Worm (Caenorhabditis elegans) whole organism, young adult: ENCODE measurements around the gene spc-2.

ENCODE experiments used
- B0336.3 ChIP-seq: fragments of 200-800 bp; sonication (Bioruptor generic); IDR thresholded peaks from 2 replicates; pipeline ENCODE4 v1.3.6; 2022; ENCODE audit warnings: missing genetic modification characterization, missing compliant biosample characterization
- C06A6.2 ChIP-seq: fragments of 200-800 bp; sonication (Bioruptor generic); conservative IDR thresholded peaks from 2 replicates; pipeline ENCODE4 v1.3.6; 2022; ENCODE audit warnings: missing genetic modification characterization, missing compliant biosample characterization
- C17E4.6 ChIP-seq: fragments of 200-800 bp; sonication (Bioruptor generic); IDR thresholded peaks from 2 replicates; pipeline ENCODE4 v1.3.6; 2022; ENCODE audit warnings: missing genetic modification reagents, missing genetic modification characterization, missing compliant biosample characterization
- F55B11.4 ChIP-seq: sonication (generic microtip); optimal IDR thresholded peaks from 2 replicates; lab custom pipeline; 2016; ENCODE audit warnings: missing compliant biosample characterization, missing genetic modification characterization, borderline replicate concordance; ENCODE audit not compliant: insufficient read depth
- F57C9.4 ChIP-seq: sonication (generic microtip); optimal IDR thresholded peaks from 2 replicates; lab custom pipeline; 2017; ENCODE audit warnings: mild to moderate bottlenecking, missing genetic modification characterization, missing compliant biosample characterization
- Y53F4B.3 ChIP-seq: fragments of 200-800 bp; sonication (Bioruptor generic); IDR thresholded peaks from 2 replicates; pipeline ENCODE4 v1.3.6; 2022; ENCODE audit warnings: missing genetic modification reagents, missing genetic modification characterization, missing compliant biosample characterization
- Y53G8AR.9 ChIP-seq: fragments of 200-800 bp; sonication (Bioruptor generic); conservative IDR thresholded peaks from 2 replicates; pipeline ENCODE4 v1.3.6; 2022; ENCODE audit warnings: missing genetic modification reagents, missing genetic modification characterization, missing compliant biosample characterization
- aptf-3 ChIP-seq: fragments of 200-800 bp; sonication (Bioruptor generic); IDR thresholded peaks from 2 replicates; pipeline ENCODE4 v1.3.6; 2022; ENCODE audit warnings: missing genetic modification characterization, missing compliant biosample characterization
- attf-3 ChIP-seq: fragments of 200-800 bp; sonication (Bioruptor generic); conservative IDR thresholded peaks from 2 replicates; pipeline ENCODE4 v1.3.6; 2022; ENCODE audit warnings: missing genetic modification reagents, missing genetic modification characterization, missing compliant biosample characterization
- cebp-1 ChIP-seq, 2 experiments: fragments of 200-800 bp in 1 of 2; sonication (Bioruptor generic) in 1 of 2; sonication (generic microtip) in 1 of 2; IDR thresholded peaks in 1 of 2; optimal IDR thresholded peaks in 1 of 2; 2 replicates each; pipeline versions ENCODE4 v1.3.6 to Lab custom; 2017 to 2022; ENCODE audit warnings: missing compliant biosample characterization in 2 of 2, missing genetic modification characterization in 2 of 2, mild to moderate bottlenecking in 1 of 2, missing genetic modification reagents in 1 of 2, moderate library complexity in 1 of 2
- ceh-27 ChIP-seq: fragments of 200-800 bp; sonication (Bioruptor generic); optimal IDR thresholded peaks from 2 replicates; lab custom pipeline; 2018; ENCODE audit warnings: mild to moderate bottlenecking, missing genetic modification characterization, moderate library complexity, missing compliant biosample characterization
- dpl-1 ChIP-seq: fragments of 150-350 bp; optimal IDR thresholded peaks from 2 replicates; lab custom pipeline; 2014; ENCODE audit warnings: missing biosample characterization, missing genetic modification reagents, missing genetic modification characterization
- hlh-12 ChIP-seq: sonication (generic microtip); optimal IDR thresholded peaks from 2 replicates; lab custom pipeline; 2016; ENCODE audit warnings: missing genetic modification characterization, missing compliant biosample characterization
- hlh-26 ChIP-seq: fragments of 200-800 bp; sonication (Bioruptor generic); conservative IDR thresholded peaks from 2 replicates; pipeline ENCODE4 v1.3.6; 2022; ENCODE audit warnings: missing genetic modification reagents, missing genetic modification characterization, missing compliant biosample characterization
- hrde-1 ChIP-seq: sonication (generic microtip); optimal IDR thresholded peaks from 2 replicates; lab custom pipeline; 2016; ENCODE audit warnings: missing genetic modification characterization, mild to moderate bottlenecking, missing compliant biosample characterization, moderate library complexity, missing genotype, missing genetic modification reagents, borderline replicate concordance
- let-526 ChIP-seq: fragments of 200-800 bp; sonication (Bioruptor generic); IDR thresholded peaks from 2 replicates; pipeline ENCODE4 v1.3.6; 2022; ENCODE audit warnings: missing genetic modification reagents, missing genetic modification characterization, missing compliant biosample characterization
- let-607 ChIP-seq, 2 experiments: fragments of 200-800 bp in 1 of 2; sonication (Bioruptor generic) in 1 of 2; sonication (generic microtip) in 1 of 2; optimal IDR thresholded peaks; 2 replicates each; lab custom pipeline; 2016 to 2018; ENCODE audit warnings: mild to moderate bottlenecking in 2 of 2, missing compliant biosample characterization in 2 of 2, missing genetic modification characterization in 2 of 2, moderate library complexity in 2 of 2, missing genotype in 1 of 2
- lsl-1 ChIP-seq: fragments of 200-800 bp; sonication (Bioruptor generic); optimal IDR thresholded peaks from 2 replicates; lab custom pipeline; 2018; ENCODE audit warnings: mild to moderate bottlenecking, missing genetic modification characterization, moderate library complexity, missing compliant biosample characterization
- madf-10 ChIP-seq: sonication (generic microtip); optimal IDR thresholded peaks from 2 replicates; lab custom pipeline; 2016; ENCODE audit warnings: mild to moderate bottlenecking, missing genetic modification characterization, missing compliant biosample characterization
- mes-4 ChIP-seq: sonication (generic microtip); optimal IDR thresholded peaks from 2 replicates; lab custom pipeline; 2016; ENCODE audit warnings: missing genotype, missing genetic modification characterization, missing compliant biosample characterization
- rec-8 ChIP-seq, 2 experiments: sonication (generic microtip); optimal IDR thresholded peaks; 2 replicates each; lab custom pipeline; 2016; ENCODE audit warnings: mild to moderate bottlenecking in 2 of 2, missing genetic modification characterization in 2 of 2, missing genetic modification reagents in 2 of 2, missing genotype in 2 of 2, missing biosample characterization in 1 of 2, missing compliant biosample characterization in 1 of 2, moderate library complexity in 1 of 2
- rpc-1 ChIP-seq, 2 experiments: fragments of 150-350 bp in 1 of 2; sonication (generic microtip) in 1 of 2; optimal IDR thresholded peaks; 2 replicates each; lab custom pipeline; 2014 to 2018; ENCODE audit warnings: missing biosample characterization in 1 of 2, missing genetic modification characterization in 1 of 2, missing genetic modification reagents in 1 of 2, missing genotype in 1 of 2
- snpc-3.4 ChIP-seq: sonication (generic microtip); optimal IDR thresholded peaks from 2 replicates; lab custom pipeline; 2017; ENCODE audit warnings: missing genetic modification characterization, mild to moderate bottlenecking, missing compliant biosample characterization, antibody characterized with exemption, moderate library complexity, missing genotype, missing genetic modification reagents
- snpc-4 ChIP-seq, 5 experiments: fragments of 150-350 bp in 1 of 5; sonication (generic microtip) in 4 of 5; optimal IDR thresholded peaks; 2 replicates each; lab custom pipeline; 2014 to 2018; ENCODE audit warnings: missing genetic modification characterization in 5 of 5, missing biosample characterization in 3 of 5, antibody characterized with exemption in 2 of 5, mild to moderate bottlenecking in 2 of 5, missing compliant biosample characterization in 2 of 5, missing genotype in 2 of 5, moderate library complexity in 2 of 5, missing genetic modification reagents in 1 of 5
- sptf-2 ChIP-seq: fragments of 200-800 bp; sonication (Bioruptor generic); optimal IDR thresholded peaks from 2 replicates; lab custom pipeline; 2018; ENCODE audit warnings: mild to moderate bottlenecking, missing genetic modification characterization, missing compliant biosample characterization
- unc-130 ChIP-seq: sonication (generic microtip); optimal IDR thresholded peaks from 2 replicates; lab custom pipeline; 2016; ENCODE audit warnings: missing genetic modification reagents, missing genetic modification characterization, missing compliant biosample characterization
- zim-3 ChIP-seq: sonication (generic microtip); optimal IDR thresholded peaks from 2 replicates; lab custom pipeline; 2017; ENCODE audit warnings: mild to moderate bottlenecking, missing genetic modification characterization, moderate library complexity, missing compliant biosample characterization
- ztf-22 ChIP-seq: fragments of 200-800 bp; sonication (Bioruptor generic); optimal IDR thresholded peaks from 2 replicates; lab custom pipeline; 2018; ENCODE audit warnings: mild to moderate bottlenecking, missing genetic modification characterization, moderate library complexity, missing compliant biosample characterization
- ztf-28 ChIP-seq: fragments of 200-800 bp; sonication (Bioruptor generic); IDR thresholded peaks from 2 replicates; pipeline ENCODE4 v1.3.6; 2022; ENCODE audit warnings: missing genetic modification reagents, missing genetic modification characterization, missing compliant biosample characterization

The spc-2 gene

DNA sequence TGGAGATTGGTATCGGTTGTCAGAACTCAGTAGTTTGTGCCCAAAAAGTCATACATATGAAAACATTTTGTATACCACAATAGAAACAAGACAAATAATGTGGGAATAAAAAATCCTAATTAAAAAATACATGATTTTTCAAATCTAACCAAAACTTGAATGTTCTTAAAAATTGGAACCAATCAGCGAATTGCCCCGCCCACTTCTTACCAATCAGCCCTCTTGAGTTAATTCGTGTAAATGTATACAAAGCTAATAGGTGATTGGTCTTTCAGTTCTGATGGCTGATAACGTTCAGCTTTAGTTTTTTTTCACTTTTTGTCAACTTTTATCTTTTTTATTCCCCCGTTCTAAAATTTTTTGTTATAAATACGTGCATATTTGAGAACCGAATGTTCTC, 6.4 kb upstream of the spc-2 start:
- TF ChIP-seq dpl-1 (GFP tag; lab: Kevin White, UChicago) (no peak), B0336.3 (no peak), snpc-3.4 (tag; lab: Kevin White, UChicago) (no peak), sptf-2 (GFP tag; lab: Kevin White, UChicago) (no peak), Y53G8AR.9 (no peak), C17E4.6 (GFP tag; lab: Robert Waterston, UW) (no peak), F57C9.4 (no peak), mes-4 (tag; lab: Kevin White, UChicago) (no peak)

ce11 chrIII:8176265-8176664, 5.4 kb upstream of the spc-2 start, which contains the start of gene C50C3.12:
TSS of gene C50C3.12 (plus strand) at chrIII:8176565.
- TF ChIP-seq F55B11.4 (tag; lab: Kevin White, UChicago), result no peak
- TF ChIP-seq unc-130 (GFP tag; lab: Kevin White, UChicago), result no peak
- no peak for TF ChIP-seq Y53F4B.3 (GFP tag; lab: Robert Waterston, UW)
- no peak for TF ChIP-seq hrde-1 (tag; lab: Kevin White, UChicago)
- no peak for TF ChIP-seq let-526
- TF ChIP-seq mes-4 (tag; lab: Kevin White, UChicago), result no peak
- no peak for TF ChIP-seq ceh-27 (GFP tag; lab: Kevin White, UChicago)
- TF ChIP-seq C06A6.2 (GFP tag; lab: Robert Waterston, UW), result no peak
- TF ChIP-seq ztf-22 (GFP tag; lab: Kevin White, UChicago), result no peak
- no peak for TF ChIP-seq madf-10 (tag; lab: Kevin White, UChicago)
- TF ChIP-seq attf-3 (GFP tag; lab: Robert Waterston, UW), result no peak

ce11 chrIII:8178924-8179323, 2.8 kb upstream of the spc-2 start, which contains the start of gene C50C3.5:
TSS of gene C50C3.5 (plus strand) at chrIII:8179224.
- TF ChIP-seq cebp-1 (GFP tag; IDR thresholded peaks at IDR 0.05; lab: Robert Waterston, UW), result no peak
- no peak for TF ChIP-seq cebp-1 (tag; optimal IDR thresholded peaks at IDR 0.05; lab: Kevin White, UChicago)
- TF ChIP-seq hlh-12 (tag; lab: Kevin White, UChicago), result no peak
- no peak for TF ChIP-seq hlh-26
- TF ChIP-seq rec-8 (tag; optimal IDR thresholded peaks at IDR 0.05; lab: Kevin White, UChicago), result no peak
- no peak for TF ChIP-seq zim-3 (tag; lab: Kevin White, UChicago)

- TF ChIP-seq lsl-1 (GFP tag; lab: Kevin White, UChicago) (no peak), snpc-4 (GFP tag; optimal IDR thresholded peaks at IDR 0.05; lab: Kevin White, UChicago) (no peak), snpc-4 (tag; optimal IDR thresholded peaks at IDR 0.05; lab: Kevin White, UChicago) (no peak), unc-130 (GFP tag; lab: Kevin White, UChicago) (no peak), Y53F4B.3 (GFP tag; lab: Robert Waterston, UW) (no peak), rpc-1 (optimal IDR thresholded peaks at IDR 0.05; lab: Kevin White, UChicago) (no peak), rpc-1 (tag; optimal IDR thresholded peaks at IDR 0.05; lab: Kevin White, UChicago) (no peak), ztf-28 (no peak), dpl-1 (GFP tag; lab: Kevin White, UChicago) (no peak), let-607 (tag; optimal IDR thresholded peaks at IDR 0.05; lab: Kevin White, UChicago) (no peak)
Observed at ce11 chrIII:8182573-8182972, 892 bp downstream of the spc-2 start.

DNA sequence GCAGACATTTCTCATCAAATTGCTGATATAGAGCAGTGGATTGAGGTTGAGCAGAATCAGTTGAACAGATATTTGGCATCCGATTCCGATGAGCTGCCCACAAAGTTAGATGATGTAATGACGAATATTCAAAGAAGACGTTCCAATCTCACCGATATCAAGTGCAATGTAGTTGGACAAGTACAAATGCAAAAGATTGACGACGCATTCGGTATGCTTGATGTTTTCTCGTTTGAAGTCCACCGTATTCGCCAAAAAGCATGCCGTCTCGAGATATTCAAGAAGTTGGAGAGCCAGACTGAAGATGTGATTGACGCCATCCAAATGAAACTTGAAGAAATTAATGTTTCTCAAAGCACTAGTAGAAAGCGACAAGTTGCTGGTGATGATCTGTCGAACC, 3.4 kb downstream of the spc-2 start:
- no peak for TF ChIP-seq aptf-3 (GFP tag; lab: Robert Waterston, UW)
